Fruit fly (Drosophila melanogaster) whole organism, embryonic: Measurements from ENCODE around the gene alpha-Man-Ia.

Experiments
- Antp ChIP-seq: fragments of 200-800 bp; sonication (Bioruptor generic); optimal IDR thresholded peaks from 3 replicates; lab custom pipeline; 2016; ENCODE audit warnings: missing biosample characterization, missing genetic modification characterization
- CG10654 ChIP-seq: fragments of 200-800 bp; sonication (Bioruptor generic); optimal IDR thresholded peaks from 2 replicates; lab custom pipeline; 2016; ENCODE audit warnings: missing biosample characterization, missing genetic modification characterization
- CG11456 ChIP-seq: fragments of 200-800 bp; sonication (Bioruptor generic); IDR thresholded peaks from 3 replicates; pipeline ENCODE4 v1.3.6; 2022; ENCODE audit warnings: missing biosample characterization, missing genetic modification characterization
- CG12104 ChIP-seq: fragments of 200-800 bp; sonication (Bioruptor generic); optimal IDR thresholded peaks from 3 replicates; lab custom pipeline; 2016; ENCODE audit warnings: missing biosample characterization, missing genetic modification characterization
- CG12219 ChIP-seq: fragments of 200-800 bp; sonication (Bioruptor generic); optimal IDR thresholded peaks from 3 replicates; lab custom pipeline; 2018; ENCODE audit warnings: missing biosample characterization, mild to moderate bottlenecking, missing genetic modification characterization
- CG13296 ChIP-seq: fragments of 200-800 bp; sonication (Bioruptor generic); optimal IDR thresholded peaks from 3 replicates; lab custom pipeline; 2018; ENCODE audit warnings: missing biosample characterization, mild to moderate bottlenecking, missing genetic modification characterization
- CG13775 ChIP-seq: fragments of 200-800 bp; sonication (Bioruptor generic); optimal IDR thresholded peaks from 3 replicates; lab custom pipeline; 2017; ENCODE audit warnings: missing biosample characterization, mild to moderate bottlenecking, missing genetic modification characterization
- CG14710 ChIP-seq: fragments of 200-800 bp; sonication (Bioruptor generic); optimal IDR thresholded peaks from 3 replicates; lab custom pipeline; 2019; ENCODE audit warnings: missing biosample characterization, mild to moderate bottlenecking, missing genetic modification characterization, moderate library complexity
- CG1603 ChIP-seq: fragments of 200-800 bp; sonication (Bioruptor generic); optimal IDR thresholded peaks from 2 replicates; lab custom pipeline; 2019; ENCODE audit warnings: missing biosample characterization, mild to moderate bottlenecking, missing genetic modification characterization, moderate library complexity
- CG17328 ChIP-seq: fragments of 200-800 bp; sonication (Bioruptor generic); IDR thresholded peaks from 2 replicates; pipeline ENCODE4 v1.3.6; 2022; ENCODE audit warnings: missing biosample characterization, missing genetic modification characterization
- CG18764 ChIP-seq: fragments of 200-800 bp; sonication (Bioruptor generic); optimal IDR thresholded peaks from 3 replicates; lab custom pipeline; 2016; ENCODE audit warnings: missing biosample characterization, missing genetic modification characterization
- CG2889 ChIP-seq: fragments of 200-800 bp; sonication (Bioruptor generic); IDR thresholded peaks from 3 replicates; pipeline ENCODE4 v1.3.6; 2022; ENCODE audit warnings: missing biosample characterization, missing genetic modification characterization
- CG3281 ChIP-seq: fragments of 200-800 bp; sonication (Bioruptor generic); optimal IDR thresholded peaks from 3 replicates; lab custom pipeline; 2017; ENCODE audit warnings: missing biosample characterization, mild to moderate bottlenecking, missing genetic modification characterization
- CG3838 ChIP-seq: fragments of 200-800 bp; sonication (Bioruptor generic); optimal IDR thresholded peaks from 3 replicates; lab custom pipeline; 2016; ENCODE audit warnings: missing biosample characterization, missing genetic modification characterization
- CG4707 ChIP-seq: fragments of 200-800 bp; sonication (Bioruptor generic); optimal IDR thresholded peaks from 2 replicates; lab custom pipeline; 2018; ENCODE audit warnings: missing biosample characterization, mild to moderate bottlenecking, missing genetic modification characterization, moderate library complexity
- CG4820 ChIP-seq: fragments of 200-800 bp; sonication (Bioruptor generic); optimal IDR thresholded peaks from 3 replicates; lab custom pipeline; 2016; ENCODE audit warnings: missing biosample characterization, missing genetic modification characterization
- CG6254 ChIP-seq: fragments of 200-800 bp; sonication (Bioruptor generic); optimal IDR thresholded peaks from 3 replicates; lab custom pipeline; 2017; ENCODE audit warnings: mild to moderate bottlenecking, missing biosample characterization, missing genetic modification reagents, missing genetic modification characterization
- CG7786 ChIP-seq: fragments of 200-800 bp; sonication (Bioruptor generic); optimal IDR thresholded peaks from 2 replicates; lab custom pipeline; 2016; ENCODE audit warnings: missing biosample characterization, missing genetic modification characterization
- CG7928 ChIP-seq: fragments of 200-800 bp; sonication (Bioruptor generic); optimal IDR thresholded peaks from 2 replicates; lab custom pipeline; 2017; ENCODE audit warnings: missing biosample characterization, mild to moderate bottlenecking, missing genetic modification characterization
- CG8281 ChIP-seq: fragments of 200-800 bp; sonication (Bioruptor generic); optimal IDR thresholded peaks from 2 replicates; lab custom pipeline; 2018; ENCODE audit warnings: missing biosample characterization, mild to moderate bottlenecking, missing genetic modification characterization, moderate library complexity
- CG8924 ChIP-seq: fragments of 200-800 bp; optimal IDR thresholded peaks from 3 replicates; lab custom pipeline; 2019; ENCODE audit warnings: missing biosample characterization, mild to moderate bottlenecking, missing genetic modification characterization, moderate library complexity
- CTCF ChIP-seq: fragments of 200-800 bp; sonication (Bioruptor generic); optimal IDR thresholded peaks from 2 replicates; lab custom pipeline; 2017; ENCODE audit warnings: missing biosample characterization, mild to moderate bottlenecking, missing genetic modification characterization, moderate library complexity
- CkIIα-i1 ChIP-seq: fragments of 200-800 bp; sonication (Bioruptor generic); IDR thresholded peaks from 2 replicates; pipeline ENCODE4 v1.3.6; 2022; ENCODE audit warnings: missing biosample characterization, missing genetic modification characterization
- Deaf1 ChIP-seq: fragments of 200-800 bp; optimal IDR thresholded peaks from 3 replicates; lab custom pipeline; 2019; ENCODE audit warnings: missing biosample characterization, mild to moderate bottlenecking, missing genetic modification characterization, moderate library complexity
- Dll ChIP-seq: fragments of 200-800 bp; sonication (Bioruptor generic); IDR thresholded peaks from 4 replicates; pipeline ENCODE4 v1.3.6; 2022; ENCODE audit warnings: missing biosample characterization, missing genetic modification characterization; ENCODE audit not compliant: partially characterized antibody
- Doc2 ChIP-seq: fragments of 200-800 bp; sonication (Bioruptor generic); IDR thresholded peaks from 2 replicates; pipeline ENCODE4 v1.3.6; 2022; ENCODE audit warnings: missing biosample characterization, missing genetic modification characterization
- Dp ChIP-seq: fragments of 200-800 bp; sonication (Bioruptor generic); optimal IDR thresholded peaks from 2 replicates; lab custom pipeline; 2018; ENCODE audit warnings: missing biosample characterization, mild to moderate bottlenecking, missing genetic modification characterization, moderate library complexity
- Eip74EF ChIP-seq, 2 experiments: fragments of 200-800 bp in 1 of 2; fragments of >200 bp in 1 of 2; sonication (Bioruptor generic) in 1 of 2; optimal IDR thresholded peaks; 2 replicates each; lab custom pipeline; 2017 to 2019; ENCODE audit warnings: missing biosample characterization in 2 of 2, missing genetic modification characterization in 2 of 2, mild to moderate bottlenecking in 1 of 2, moderate library complexity in 1 of 2
- GATAe ChIP-seq: fragments of 200-800 bp; sonication (Bioruptor generic); conservative IDR thresholded peaks from 2 replicates; pipeline ENCODE4 v1.3.6; 2022; ENCODE audit warnings: missing biosample characterization, missing genetic modification characterization
- Gsc ChIP-seq: fragments of 200-800 bp; sonication (Bioruptor generic); IDR thresholded peaks from 2 replicates; pipeline ENCODE4 v1.3.6; 2022; ENCODE audit warnings: missing biosample characterization, missing genetic modification characterization
- H15 ChIP-seq: fragments of 200-800 bp; sonication (Bioruptor generic); IDR thresholded peaks from 3 replicates; pipeline ENCODE4 v1.3.6; 2022; ENCODE audit warnings: missing biosample characterization, missing genetic modification characterization
- Myb ChIP-seq: fragments of 200-800 bp; sonication (Bioruptor generic); optimal IDR thresholded peaks from 2 replicates; lab custom pipeline; 2016; ENCODE audit warnings: missing biosample characterization, missing genetic modification characterization
- NC2β ChIP-seq: fragments of 200-800 bp; sonication (Bioruptor generic); optimal IDR thresholded peaks from 2 replicates; lab custom pipeline; 2016; ENCODE audit warnings: missing biosample characterization, missing genetic modification characterization
- Sin3A ChIP-seq: fragments of >200 bp; optimal IDR thresholded peaks from 2 replicates; lab custom pipeline; 2018
- ase ChIP-seq: fragments of 200-800 bp; sonication (Bioruptor generic); IDR thresholded peaks from 3 replicates; pipeline ENCODE4 v1.3.6; 2022; ENCODE audit warnings: missing biosample characterization, missing genetic modification characterization
- cas ChIP-seq: fragments of 200-800 bp; sonication (Bioruptor generic); IDR thresholded peaks from 2 replicates; pipeline ENCODE4 v1.3.6; 2022; ENCODE audit warnings: missing biosample characterization, missing genetic modification characterization
- cwo ChIP-seq: fragments of 200-800 bp; sonication (Bioruptor generic); optimal IDR thresholded peaks from 3 replicates; lab custom pipeline; 2017; ENCODE audit warnings: missing biosample characterization, missing genetic modification characterization, mild to moderate bottlenecking, moderate library complexity, missing genetic modification reagents
- eyg ChIP-seq: fragments of 200-800 bp; sonication (Bioruptor generic); optimal IDR thresholded peaks from 3 replicates; lab custom pipeline; 2016; ENCODE audit warnings: missing biosample characterization, missing genetic modification characterization
- gcm ChIP-seq: fragments of 200-800 bp; sonication (Bioruptor generic); optimal IDR thresholded peaks from 2 replicates; lab custom pipeline; 2019; ENCODE audit warnings: missing biosample characterization, mild to moderate bottlenecking, missing genetic modification characterization, moderate library complexity
- gfzf ChIP-seq: fragments of 200-800 bp; sonication (Bioruptor generic); optimal IDR thresholded peaks from 2 replicates; lab custom pipeline; 2016; ENCODE audit warnings: missing biosample characterization, mild to moderate bottlenecking, missing genetic modification characterization, moderate library complexity
- ham ChIP-seq: fragments of 200-800 bp; sonication (Bioruptor generic); IDR thresholded peaks from 2 replicates; pipeline ENCODE4 v1.3.6; 2022; ENCODE audit warnings: missing biosample characterization, missing genetic modification characterization
- kni ChIP-seq: fragments of 200-800 bp; sonication (Bioruptor generic); optimal IDR thresholded peaks from 3 replicates; lab custom pipeline; 2017; ENCODE audit warnings: mild to moderate bottlenecking, missing biosample characterization, missing genetic modification reagents, missing genetic modification characterization
- odd ChIP-seq: fragments of 200-800 bp; sonication (Bioruptor generic); optimal IDR thresholded peaks from 2 replicates; lab custom pipeline; 2017; ENCODE audit warnings: missing biosample characterization, mild to moderate bottlenecking, missing genetic modification characterization
- scrt ChIP-seq: fragments of 200-800 bp; sonication (Bioruptor generic); optimal IDR thresholded peaks from 2 replicates; lab custom pipeline; 2018; ENCODE audit warnings: missing biosample characterization, mild to moderate bottlenecking, missing genetic modification characterization, moderate library complexity
- sd ChIP-seq: fragments of 200-800 bp; sonication (Bioruptor generic); optimal IDR thresholded peaks from 3 replicates; lab custom pipeline; 2018; ENCODE audit warnings: missing biosample characterization, mild to moderate bottlenecking, missing genetic modification characterization, moderate library complexity
- sna ChIP-seq: fragments of 200-800 bp; sonication (Bioruptor generic); IDR thresholded peaks from 2 replicates; pipeline ENCODE4 v1.3.6; 2022; ENCODE audit warnings: missing biosample characterization, missing genetic modification characterization; ENCODE audit not compliant: partially characterized antibody
- tap ChIP-seq: fragments of 200-800 bp; optimal IDR thresholded peaks from 3 replicates; lab custom pipeline; 2019; ENCODE audit warnings: missing biosample characterization, mild to moderate bottlenecking, missing genetic modification characterization, moderate library complexity
- trh ChIP-seq: fragments of 200-800 bp; sonication (Bioruptor generic); optimal IDR thresholded peaks from 2 replicates; lab custom pipeline; 2016; ENCODE audit warnings: missing biosample characterization, missing genetic modification characterization
- tx ChIP-seq: fragments of 200-800 bp; sonication (Bioruptor generic); optimal IDR thresholded peaks from 2 replicates; lab custom pipeline; 2016; ENCODE audit warnings: missing biosample characterization, missing genetic modification characterization
- vvl ChIP-seq: fragments of 200-800 bp; sonication (Bioruptor generic); IDR thresholded peaks from 2 replicates; pipeline ENCODE4 v1.3.6; 2022; ENCODE audit warnings: missing biosample characterization, missing genetic modification characterization
- wek ChIP-seq: fragments of 200-800 bp; sonication (Bioruptor generic); optimal IDR thresholded peaks from 3 replicates; lab custom pipeline; 2018; ENCODE audit warnings: missing biosample characterization, mild to moderate bottlenecking, missing genetic modification characterization, moderate library complexity

The alpha-Man-Ia gene

dm6 chrX:10365748-10366415 lies 40.1 kb upstream of the alpha-Man-Ia start (continued):
- TF ChIP-seq Sin3A (lab: Kevin White, UChicago) (peak; percentile 50), CG12104 (GFP tag; lab: Kevin White, UChicago) (no peak), gcm (GFP tag; lab: Kevin White, UChicago) (peak; percentile 10), CG18764 (GFP tag; lab: Kevin White, UChicago) (no peak), tx (GFP tag; lab: Kevin White, UChicago) (no peak), sd (tag; lab: Kevin White, UChicago) (peak; percentile 82), Dp (peak; percentile 68), Dll (peak; percentile 92), scrt (GFP tag; lab: Kevin White, UChicago) (no peak), cwo (no peak), kni (no peak), Antp (no peak), Gsc (GFP tag; lab: Robert Waterston, UW) (no peak), tap (tag; lab: Kevin White, UChicago) (no peak), Eip74EF (GFP tag; optimal IDR thresholded peaks at IDR 0.05; lab: Kevin White, UChicago) (peak in 1 of 2 experiments; percentile 38), Myb (peak; percentile 65), eyg (GFP tag; lab: Kevin White, UChicago) (no peak), odd (GFP tag; lab: Kevin White, UChicago) (no peak), CG17328 (no peak), CG7928 (GFP tag; lab: Kevin White, UChicago) (no peak), ase (GFP tag; lab: Robert Waterston, UW) (no peak), Doc2 (GFP tag; lab: Robert Waterston, UW) (no peak), CG6254 (no peak), CG13775 (GFP tag; lab: Kevin White, UChicago) (no peak), CG8924 (peak; percentile 61), CG3281 (GFP tag; lab: Kevin White, UChicago) (peak; percentile 24), CG11456 (GFP tag; lab: Robert Waterston, UW) (no peak), sna (GFP tag; lab: Robert Waterston, UW) (peak; percentile 87), trh (no peak), CG14710 (tag; lab: Kevin White, UChicago) (no peak), CG2889 (GFP tag; lab: Robert Waterston, UW) (no peak), CG4707 (GFP tag; lab: Kevin White, UChicago) (no peak), CkIIα-i1 (GFP tag; lab: Robert Waterston, UW) (no peak), vvl (no peak), GATAe (GFP tag; lab: Robert Waterston, UW) (no peak), gfzf (GFP tag; lab: Kevin White, UChicago) (peak; percentile 24), wek (GFP tag; lab: Kevin White, UChicago) (peak; percentile 23), CG1603 (tag; lab: Kevin White, UChicago) (peak; percentile 82), NC2β (GFP tag; lab: Kevin White, UChicago) (no peak), cas (GFP tag; lab: Robert Waterston, UW) (no peak), H15 (no peak), CG8281 (tag; lab: Kevin White, UChicago) (no peak), CG7786 (GFP tag; lab: Kevin White, UChicago) (no peak), CG4820 (GFP tag; lab: Kevin White, UChicago) (no peak), CTCF (GFP tag; lab: Kevin White, UChicago) (no peak), CG13296 (GFP tag; lab: Kevin White, UChicago) (no peak), CG10654 (GFP tag; lab: Kevin White, UChicago) (no peak), Deaf1 (peak; percentile 34), CG3838 (GFP tag; lab: Kevin White, UChicago) (no peak), ham (GFP tag; lab: Robert Waterston, UW) (no peak), CG12219 (GFP tag; lab: Kevin White, UChicago) (no peak)
